Worm (Caenorhabditis elegans): ENCODE results near the gene srm-5.

The srm-5 gene

DNA sequence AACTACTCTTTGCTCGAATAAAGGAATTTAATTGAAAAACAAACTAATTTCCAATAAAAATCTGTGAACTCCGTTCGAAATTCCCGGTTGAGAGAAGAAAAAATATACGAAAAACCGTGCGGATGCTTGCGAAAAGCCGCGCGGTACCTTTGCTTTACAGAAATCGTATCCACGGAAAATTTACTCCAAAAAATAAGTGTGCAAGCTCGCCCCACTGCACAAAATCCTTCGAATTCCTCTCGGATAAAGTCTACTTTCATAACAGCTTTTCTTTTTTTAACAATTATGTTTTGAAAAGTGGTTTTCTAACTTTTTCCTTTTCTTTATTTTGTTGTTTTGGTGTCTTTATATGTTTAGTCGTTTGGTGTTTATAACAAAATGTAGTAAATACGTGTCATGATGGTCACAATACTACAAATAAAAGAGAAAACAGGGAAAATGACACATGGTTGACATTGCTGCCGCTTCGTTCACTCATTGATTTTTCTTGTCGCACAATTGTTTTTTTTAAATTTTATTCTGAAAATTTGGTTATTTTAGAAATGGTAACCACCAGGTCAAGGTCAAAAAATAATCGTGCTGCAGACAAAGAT lies 12.3 kb downstream of the srm-5 start, which contains the start of gene cept-2 (continued):
- peak in 2 of 3 experiments; percentile 58 to 92 for TF ChIP-seq lin-35 (GFP tag; optimal IDR thresholded peaks at IDR 0.05)
- peak; percentile 88 for TF ChIP-seq K12H6.12 (tag; optimal IDR thresholded peaks at IDR 0.05)
- no peak for TF ChIP-seq ztf-3 (GFP tag; optimal IDR thresholded peaks at IDR 0.05)
- no peak for TF ChIP-seq cebp-2 (GFP tag; IDR thresholded peaks at IDR 0.05)
- no peak for TF ChIP-seq F57C9.4 (tag; optimal IDR thresholded peaks at IDR 0.05)
- TF ChIP-seq nhr-90 (tag; optimal IDR thresholded peaks at IDR 0.05), result no peak
- peak; percentile 24 for TF ChIP-seq akir-1 (GFP tag; optimal IDR thresholded peaks at IDR 0.05)
- TF ChIP-seq madf-6 (GFP tag; IDR thresholded peaks at IDR 0.05), result peak; percentile 64
- no peak for TF ChIP-seq fkh-3 (tag; optimal IDR thresholded peaks at IDR 0.05)
- peak; percentile 39 for TF ChIP-seq rpc-1 (optimal IDR thresholded peaks at IDR 0.05)
- TF ChIP-seq rpc-1 (tag; optimal IDR thresholded peaks at IDR 0.05), result peak; percentile 2
- TF ChIP-seq hlh-12 (tag; optimal IDR thresholded peaks at IDR 0.05), result no peak
- TF ChIP-seq F52B5.7 (tag; optimal IDR thresholded peaks at IDR 0.05), result no peak
- TF ChIP-seq D2030.7 (GFP tag; IDR thresholded peaks at IDR 0.05), result peak; percentile 27; the same call in 1 of the 2 replicates
- no peak for TF ChIP-seq ceh-79 (tag; optimal IDR thresholded peaks at IDR 0.05)
- no peak for TF ChIP-seq lin-54 (GFP tag; optimal IDR thresholded peaks at IDR 0.05)
- no peak for TF ChIP-seq B0019.2 (GFP tag; conservative IDR thresholded peaks at IDR 0.05)
- no peak for TF ChIP-seq F22D6.2 (tag; optimal IDR thresholded peaks at IDR 0.05)
- TF ChIP-seq unc-130 (GFP tag; optimal IDR thresholded peaks at IDR 0.05), result no peak
- peak; percentile 67 for TF ChIP-seq lsl-1 (GFP tag; optimal IDR thresholded peaks at IDR 0.05)
- TF ChIP-seq sea-2 (GFP tag; IDR thresholded peaks at IDR 0.05), result no peak
- 0 out of 2 replicates have a peak, but pooled peaks have one; percentile 23 for TF ChIP-seq egl-44 (GFP tag; IDR thresholded peaks at IDR 0.05)
- TF ChIP-seq efl-1 (GFP tag; optimal IDR thresholded peaks at IDR 0.05), result peak; percentile 52
- no peak for TF ChIP-seq mel-28 (tag; optimal IDR thresholded peaks at IDR 0.05; ENCODE audit: borderline replicate concordance)
- TF ChIP-seq F49E8.2 (tag; optimal IDR thresholded peaks at IDR 0.05; ENCODE audit: insufficient read depth), result peak; percentile 57
- peak; percentile 75; the same call in 1 of the 2 replicates for TF ChIP-seq K11D2.4 (GFP tag; IDR thresholded peaks at IDR 0.05)
- TF ChIP-seq dpl-1 (GFP tag; optimal IDR thresholded peaks at IDR 0.05), result peak; percentile 56
- no peak for TF ChIP-seq F39B2.1 (GFP tag; IDR thresholded peaks at IDR 0.05)
- no peak for TF ChIP-seq Y53F4B.3 (GFP tag; IDR thresholded peaks at IDR 0.05)
- no peak for TF ChIP-seq zim-3 (tag; optimal IDR thresholded peaks at IDR 0.05)
- peak; percentile 36 for TF ChIP-seq him-1 (tag; optimal IDR thresholded peaks at IDR 0.05)
- TF ChIP-seq lir-1 (GFP tag; conservative IDR thresholded peaks at IDR 0.05), result peak; percentile 68
- no peak for TF ChIP-seq ztf-26 (tag; optimal IDR thresholded peaks at IDR 0.05)
- no peak for TF ChIP-seq Y53G8AR.9 (GFP tag; conservative IDR thresholded peaks at IDR 0.05)
- TF ChIP-seq ztf-25 (GFP tag; IDR thresholded peaks at IDR 0.05), result no peak
- TF ChIP-seq ceh-91 (GFP tag; IDR thresholded peaks at IDR 0.05), result 0 out of 2 replicates have a peak, but pooled peaks have one; percentile 30
- no peak for TF ChIP-seq T26A5.8 (tag; optimal IDR thresholded peaks at IDR 0.05)
- TF ChIP-seq attf-5 (GFP tag; optimal IDR thresholded peaks at IDR 0.05), result peak; percentile 87
- TF ChIP-seq tbx-9 (tag; optimal IDR thresholded peaks at IDR 0.05; ENCODE audit: borderline replicate concordance), result no peak
- TF ChIP-seq C06A6.2 (GFP tag; conservative IDR thresholded peaks at IDR 0.05), result peak; percentile 75
- TF ChIP-seq F33H1.4 (GFP tag; IDR thresholded peaks at IDR 0.05), result peak; percentile 55
- TF ChIP-seq nfya-1 (tag; optimal IDR thresholded peaks at IDR 0.05; ENCODE audit: borderline replicate concordance, insufficient read depth), result no peak
- peak; percentile 54 for TF ChIP-seq nhr-80 (tag; optimal IDR thresholded peaks at IDR 0.05)
- peak; percentile 92 for TF ChIP-seq dox-1 (GFP tag; IDR thresholded peaks at IDR 0.05)
